Worm (Caenorhabditis elegans): ENCODE results near the gene sgca-1.

ce11 chrX:6792281-6793003 is 3.1 kb upstream of the sgca-1 start:
- TF ChIP-seq skn-1 (tag; optimal IDR thresholded peaks at IDR 0.05) (no peak), lin-35 (GFP tag; optimal IDR thresholded peaks at IDR 0.05) (peak in 1 of 2 experiments; percentile 38), lin-14 (GFP tag; optimal IDR thresholded peaks at IDR 0.05) (no peak), lin-39 (tag; optimal IDR thresholded peaks at IDR 0.05) (no peak), unc-62 (GFP tag; optimal IDR thresholded peaks at IDR 0.05) (no peak), alr-1 (tag; optimal IDR thresholded peaks at IDR 0.05; ENCODE audit: borderline replicate concordance) (no peak), vab-15 (tag; optimal IDR thresholded peaks at IDR 0.05) (no peak), unc-98 (GFP tag; IDR thresholded peaks at IDR 0.05) (no peak), blmp-1 (tag; optimal IDR thresholded peaks at IDR 0.05) (no peak), elt-2 (tag; optimal IDR thresholded peaks at IDR 0.05) (peak; percentile 70), mdl-1 (tag; optimal IDR thresholded peaks at IDR 0.05) (no peak)

All from whole organism, L1 larva.